Fruit fly (Drosophila melanogaster): Measurements from ENCODE around the gene gd.

gd gene

dm6 chrX:11987664-11988063 lies at the start of gene gd:
Gene gd (minus strand): TSS chrX:11987764.
- TF ChIP-seq Sin3A (optimal IDR thresholded peaks at IDR 0.05) (no peak), insv (optimal IDR thresholded peaks at IDR 0.05) (no peak), h (optimal IDR thresholded peaks at IDR 0.05) (no peak), ttk (optimal IDR thresholded peaks at IDR 0.05) (no peak), psq (optimal IDR thresholded peaks at IDR 0.05) (no peak)

dm6 chrX:12035207-12035606 lies 47.6 kb upstream of the gd start:
- TF ChIP-seq Sin3A (optimal IDR thresholded peaks at IDR 0.05): no peak
- TF ChIP-seq h (optimal IDR thresholded peaks at IDR 0.05): no peak
- TF ChIP-seq ttk (optimal IDR thresholded peaks at IDR 0.05): no peak
- no peak for TF ChIP-seq Myc (optimal IDR thresholded peaks at IDR 0.05)
- no peak for TF ChIP-seq psq (optimal IDR thresholded peaks at IDR 0.05)
- no peak for TF ChIP-seq insv (optimal IDR thresholded peaks at IDR 0.05)

- no peak for TF ChIP-seq Sin3A (optimal IDR thresholded peaks at IDR 0.05)
- TF ChIP-seq h (optimal IDR thresholded peaks at IDR 0.05): no peak
Observed at dm6 chrX:12034713-12035112, 47.1 kb upstream of the gd start.

- TF ChIP-seq insv (optimal IDR thresholded peaks at IDR 0.05) (no peak), psq (optimal IDR thresholded peaks at IDR 0.05) (no peak), Myc (optimal IDR thresholded peaks at IDR 0.05) (no peak), ttk (optimal IDR thresholded peaks at IDR 0.05) (no peak), Sin3A (optimal IDR thresholded peaks at IDR 0.05) (no peak), h (optimal IDR thresholded peaks at IDR 0.05) (no peak)
Observed at dm6 chrX:12032136-12032682, 44.6 kb upstream of the gd start, which contains the start of gene Cyp318a1. Gene Cyp318a1 (plus strand): TSS chrX:12032632.

- no peak for TF ChIP-seq Myc (optimal IDR thresholded peaks at IDR 0.05)
- no peak for TF ChIP-seq ttk (optimal IDR thresholded peaks at IDR 0.05)
- no peak for TF ChIP-seq Sin3A (optimal IDR thresholded peaks at IDR 0.05)
- TF ChIP-seq psq (optimal IDR thresholded peaks at IDR 0.05): no peak
- TF ChIP-seq h (optimal IDR thresholded peaks at IDR 0.05): no peak
- no peak for TF ChIP-seq insv (optimal IDR thresholded peaks at IDR 0.05)
Observed at dm6 chrX:12031400-12031799, 43.8 kb upstream of the gd start, which contains the start of gene Cyp311a1. Gene Cyp311a1 (minus strand): TSS chrX:12031465.

dm6 chrX:12028825-12029514 lies 41.4 kb upstream of the gd start, which contains the start of gene Usp7:
Gene Usp7 (minus strand): TSS chrX:12029032.
- TF ChIP-seq Myc (optimal IDR thresholded peaks at IDR 0.05) (no peak), h (optimal IDR thresholded peaks at IDR 0.05) (no peak), psq (optimal IDR thresholded peaks at IDR 0.05) (no peak), insv (optimal IDR thresholded peaks at IDR 0.05) (no peak), Sin3A (optimal IDR thresholded peaks at IDR 0.05) (no peak)

dm6 chrX:12021750-12022149 lies 34.2 kb upstream of the gd start:
- TF ChIP-seq h (optimal IDR thresholded peaks at IDR 0.05): no peak
- TF ChIP-seq insv (optimal IDR thresholded peaks at IDR 0.05): no peak
- TF ChIP-seq ttk (optimal IDR thresholded peaks at IDR 0.05): no peak
- TF ChIP-seq psq (optimal IDR thresholded peaks at IDR 0.05): no peak
- no peak for TF ChIP-seq Sin3A (optimal IDR thresholded peaks at IDR 0.05)
- TF ChIP-seq Myc (optimal IDR thresholded peaks at IDR 0.05): no peak

- TF ChIP-seq psq (optimal IDR thresholded peaks at IDR 0.05) (no peak), Sin3A (optimal IDR thresholded peaks at IDR 0.05) (no peak), Myc (optimal IDR thresholded peaks at IDR 0.05) (no peak), insv (optimal IDR thresholded peaks at IDR 0.05) (no peak), ttk (optimal IDR thresholded peaks at IDR 0.05) (no peak), h (optimal IDR thresholded peaks at IDR 0.05) (no peak)
Observed at dm6 chrX:12020857-12021256, 33.3 kb upstream of the gd start, which contains the start of gene Tango4. Gene Tango4 (plus strand): TSS chrX:12021068.

dm6 chrX:12018440-12019101 lies 31.0 kb upstream of the gd start, which contains the start of gene Lsm12a:
Gene Lsm12a (plus strand): TSS chrX:12018640.
- TF ChIP-seq Myc (optimal IDR thresholded peaks at IDR 0.05): no peak
- no peak for TF ChIP-seq Sin3A (optimal IDR thresholded peaks at IDR 0.05)
- TF ChIP-seq h (optimal IDR thresholded peaks at IDR 0.05): no peak
- no peak for TF ChIP-seq insv (optimal IDR thresholded peaks at IDR 0.05)
- no peak for TF ChIP-seq ttk (optimal IDR thresholded peaks at IDR 0.05)
- no peak for TF ChIP-seq psq (optimal IDR thresholded peaks at IDR 0.05)

dm6 chrX:12017815-12018439 lies 30.4 kb upstream of the gd start, which contains the start of gene Chrac-16:
Gene Chrac-16 (minus strand): TSS chrX:12017961.
- TF ChIP-seq Sin3A (optimal IDR thresholded peaks at IDR 0.05) (no peak), ttk (optimal IDR thresholded peaks at IDR 0.05) (no peak)

- TF ChIP-seq Myc (optimal IDR thresholded peaks at IDR 0.05) (no peak), Sin3A (optimal IDR thresholded peaks at IDR 0.05) (no peak), insv (optimal IDR thresholded peaks at IDR 0.05) (no peak), h (optimal IDR thresholded peaks at IDR 0.05) (no peak), ttk (optimal IDR thresholded peaks at IDR 0.05) (no peak), psq (optimal IDR thresholded peaks at IDR 0.05) (no peak)
Observed at dm6 chrX:12014800-12015389, 27.3 kb upstream of the gd start.

dm6 chrX:12014131-12014530 lies 26.6 kb upstream of the gd start:
- TF ChIP-seq psq (optimal IDR thresholded peaks at IDR 0.05): no peak
- no peak for TF ChIP-seq Sin3A (optimal IDR thresholded peaks at IDR 0.05)
- TF ChIP-seq h (optimal IDR thresholded peaks at IDR 0.05): no peak
